Worm (Caenorhabditis elegans) whole organism, L1 larva: ENCODE data around the gene F40F9.10.
A peak's percentile ranks its signal among the peaks of the same experiment; 100 is the strongest.

Experiments
- C04F5.9 ChIP-seq: sonication (generic microtip); optimal IDR thresholded peaks from 2 replicates; lab custom pipeline; 2016; ENCODE audit warnings: missing genetic modification characterization, missing compliant biosample characterization
- C16A3.4 ChIP-seq: fragments of 150-350 bp; optimal IDR thresholded peaks from 2 replicates; lab custom pipeline; 2014; ENCODE audit warnings: missing biosample characterization, missing genetic modification characterization
- C34B4.2 ChIP-seq: sonication (generic microtip); optimal IDR thresholded peaks from 2 replicates; lab custom pipeline; 2017; ENCODE audit warnings: mild to moderate bottlenecking, missing genetic modification characterization, missing compliant biosample characterization
- F16B12.6 ChIP-seq: fragments of 150-350 bp; optimal IDR thresholded peaks from 2 replicates; lab custom pipeline; 2014; ENCODE audit warnings: missing biosample characterization, missing genetic modification characterization
- aly-2 ChIP-seq: fragments of 150-350 bp; optimal IDR thresholded peaks from 2 replicates; lab custom pipeline; 2014; ENCODE audit warnings: missing biosample characterization, missing genetic modification characterization
- ama-1 ChIP-seq: fragments of 150-350 bp; optimal IDR thresholded peaks from 2 replicates; lab custom pipeline; 2014
- blmp-1 ChIP-seq: fragments of 150-350 bp; optimal IDR thresholded peaks from 2 replicates; lab custom pipeline; 2014; ENCODE audit warnings: missing biosample characterization, missing genetic modification characterization
- ceh-63 ChIP-seq: fragments of 200-800 bp; sonication (Bioruptor generic); optimal IDR thresholded peaks from 2 replicates; lab custom pipeline; 2018; ENCODE audit warnings: mild to moderate bottlenecking, missing genetic modification characterization, missing compliant biosample characterization
- ceh-88 ChIP-seq: fragments of 200-800 bp; sonication (Bioruptor generic); IDR thresholded peaks from 2 replicates; pipeline ENCODE4 v1.3.6; 2022; ENCODE audit warnings: missing genetic modification characterization, missing compliant biosample characterization
- dpl-1 ChIP-seq, 3 experiments: fragments of 150-350 bp in 2 of 3; sonication (generic microtip) in 1 of 3; optimal IDR thresholded peaks; 2 replicates each; lab custom pipeline; 2014 to 2017; ENCODE audit warnings: missing biosample characterization in 3 of 3, missing genetic modification characterization in 3 of 3, missing genetic modification reagents in 3 of 3
- efl-1 ChIP-seq, 4 experiments: fragments of 150-350 bp; optimal IDR thresholded peaks in 3 of 4; peaks in 1 of 4; 1 replicate in 1 of 4; 2 replicates in 3 of 4; lab custom pipeline; 2014; ENCODE audit warnings: missing biosample characterization in 2 of 4, missing genetic modification characterization in 2 of 4, missing genetic modification reagents in 2 of 4
- elt-3 ChIP-seq, 6 experiments: fragments of 150-350 bp in 1 of 6; sonication (generic microtip); optimal IDR thresholded peaks; 2 replicates each; lab custom pipeline; 2017 to 2018; ENCODE audit warnings: missing biosample characterization in 6 of 6, missing genetic modification characterization in 6 of 6, inconsistent platforms in 1 of 6
- ets-5 ChIP-seq: fragments of 200-800 bp; sonication (Bioruptor generic); IDR thresholded peaks from 2 replicates; pipeline ENCODE4 v1.3.6; 2022; ENCODE audit warnings: missing genetic modification characterization, missing compliant biosample characterization
- fkh-10 ChIP-seq: sonication (generic microtip); optimal IDR thresholded peaks from 2 replicates; lab custom pipeline; 2017; ENCODE audit warnings: missing biosample characterization, missing genetic modification reagents, missing genetic modification characterization
- fkh-8 ChIP-seq: sonication (generic microtip); optimal IDR thresholded peaks from 2 replicates; lab custom pipeline; 2016; ENCODE audit warnings: mild to moderate bottlenecking, missing genetic modification characterization, missing compliant biosample characterization
- fos-1 ChIP-seq: fragments of 150-350 bp; optimal IDR thresholded peaks from 2 replicates; lab custom pipeline; 2014; ENCODE audit warnings: missing biosample characterization, missing genetic modification characterization
- grh-1 ChIP-seq: fragments of 200-800 bp; sonication (Bioruptor generic); IDR thresholded peaks from 2 replicates; pipeline ENCODE4 v1.3.6; 2022; ENCODE audit warnings: missing genetic modification reagents, missing genetic modification characterization, missing compliant biosample characterization
- hlh-4 ChIP-seq: sonication (generic microtip); optimal IDR thresholded peaks from 2 replicates; lab custom pipeline; 2016; ENCODE audit warnings: mild to moderate bottlenecking, missing genetic modification characterization, missing compliant biosample characterization
- isw-1 ChIP-seq: fragments of 200-800 bp; sonication (Bioruptor generic); IDR thresholded peaks from 2 replicates; pipeline ENCODE4 v1.3.6; 2022; ENCODE audit warnings: missing genetic modification characterization, missing compliant biosample characterization
- jun-1 ChIP-seq: fragments of 150-350 bp; optimal IDR thresholded peaks from 2 replicates; lab custom pipeline; 2014; ENCODE audit warnings: missing biosample characterization, missing genetic modification reagents, missing genetic modification characterization
- lin-14 ChIP-seq: fragments of 200-800 bp; sonication (Bioruptor generic); optimal IDR thresholded peaks from 2 replicates; lab custom pipeline; 2018; ENCODE audit warnings: mild to moderate bottlenecking, missing genetic modification characterization, moderate library complexity, missing compliant biosample characterization
- lin-39 ChIP-seq: fragments of 150-350 bp; optimal IDR thresholded peaks from 2 replicates; lab custom pipeline; 2014; ENCODE audit warnings: missing biosample characterization, missing genetic modification reagents, missing genetic modification characterization
- lsy-2 ChIP-seq, 2 experiments: fragments of 150-350 bp; optimal IDR thresholded peaks; 2 replicates each; lab custom pipeline; 2014; ENCODE audit warnings: missing biosample characterization in 2 of 2, missing genetic modification characterization in 2 of 2
- mdl-1 ChIP-seq, 2 experiments: fragments of 150-350 bp; optimal IDR thresholded peaks; 2 replicates each; lab custom pipeline; 2014 to 2017; ENCODE audit warnings: missing biosample characterization in 2 of 2, missing genetic modification characterization in 2 of 2, inconsistent platforms in 1 of 2
- mep-1 ChIP-seq: fragments of 150-350 bp; optimal IDR thresholded peaks from 2 replicates; lab custom pipeline; 2014; ENCODE audit warnings: missing biosample characterization, missing genetic modification characterization
- nhr-11 ChIP-seq: fragments of 150-350 bp; optimal IDR thresholded peaks from 2 replicates; lab custom pipeline; 2014; ENCODE audit warnings: missing biosample characterization, missing genetic modification characterization
- nhr-20 ChIP-seq: sonication (generic microtip); optimal IDR thresholded peaks from 2 replicates; lab custom pipeline; 2016; ENCODE audit warnings: mild to moderate bottlenecking, missing genetic modification characterization, missing compliant biosample characterization
- nhr-237 ChIP-seq: fragments of 150-350 bp; optimal IDR thresholded peaks from 2 replicates; lab custom pipeline; 2014; ENCODE audit warnings: missing biosample characterization, missing genetic modification characterization
- nhr-28 ChIP-seq: fragments of 150-350 bp; optimal IDR thresholded peaks from 2 replicates; lab custom pipeline; 2014; ENCODE audit warnings: missing biosample characterization, missing genetic modification characterization
- nhr-77 ChIP-seq: fragments of 150-350 bp; optimal IDR thresholded peaks from 2 replicates; lab custom pipeline; 2014; ENCODE audit warnings: missing biosample characterization, missing genetic modification characterization
- nhr-84 ChIP-seq: sonication (generic microtip); optimal IDR thresholded peaks from 2 replicates; lab custom pipeline; 2017; ENCODE audit warnings: missing biosample characterization, missing genetic modification characterization
- nhr-90 ChIP-seq: sonication (generic microtip); optimal IDR thresholded peaks from 2 replicates; lab custom pipeline; 2016; ENCODE audit warnings: mild to moderate bottlenecking, missing genetic modification characterization, missing compliant biosample characterization; ENCODE audit not compliant: poor library complexity
- pag-3 ChIP-seq: sonication (generic microtip); optimal IDR thresholded peaks from 2 replicates; lab custom pipeline; 2017; ENCODE audit warnings: missing genetic modification characterization, mild to moderate bottlenecking, missing compliant biosample characterization, antibody characterized with exemption, borderline replicate concordance; ENCODE audit not compliant: insufficient read depth
- pax-3 ChIP-seq: fragments of 200-800 bp; sonication (Bioruptor generic); optimal IDR thresholded peaks from 2 replicates; lab custom pipeline; 2018; ENCODE audit warnings: mild to moderate bottlenecking, missing genetic modification characterization, moderate library complexity, missing compliant biosample characterization
- pqm-1 ChIP-seq: sonication (generic microtip); optimal IDR thresholded peaks from 3 replicates; lab custom pipeline; 2017; ENCODE audit warnings: missing biosample characterization, missing genetic modification characterization
- rnt-1 ChIP-seq: sonication (generic microtip); optimal IDR thresholded peaks from 2 replicates; lab custom pipeline; 2016; ENCODE audit warnings: mild to moderate bottlenecking, missing genetic modification characterization, moderate library complexity, missing compliant biosample characterization
- skn-1 ChIP-seq: fragments of 150-350 bp; optimal IDR thresholded peaks from 2 replicates; lab custom pipeline; 2014; ENCODE audit warnings: missing biosample characterization, missing genetic modification characterization
- sox-4 ChIP-seq: sonication (generic microtip); optimal IDR thresholded peaks from 2 replicates; lab custom pipeline; 2016; ENCODE audit warnings: missing genetic modification characterization, missing compliant biosample characterization
- sup-37 ChIP-seq: fragments of 200-800 bp; sonication (Bioruptor generic); optimal IDR thresholded peaks from 2 replicates; lab custom pipeline; 2018; ENCODE audit warnings: mild to moderate bottlenecking, missing genetic modification characterization, missing compliant biosample characterization
- swsn-7 ChIP-seq: sonication (generic microtip); optimal IDR thresholded peaks from 2 replicates; lab custom pipeline; 2016; ENCODE audit warnings: missing genetic modification characterization, missing compliant biosample characterization
- unc-62 ChIP-seq: fragments of 150-350 bp; optimal IDR thresholded peaks from 2 replicates; lab custom pipeline; 2014; ENCODE audit warnings: missing biosample characterization, missing genetic modification reagents, missing genetic modification characterization
- unc-86 ChIP-seq: sonication (generic microtip); optimal IDR thresholded peaks from 2 replicates; lab custom pipeline; 2016; ENCODE audit warnings: missing genetic modification characterization, missing compliant biosample characterization
- unc-98 ChIP-seq: fragments of 200-800 bp; sonication (Bioruptor generic); IDR thresholded peaks from 2 replicates; pipeline ENCODE4 v1.3.6; 2022; ENCODE audit warnings: missing genetic modification characterization, missing compliant biosample characterization
- xbp-1 ChIP-seq: sonication (generic microtip); optimal IDR thresholded peaks from 2 replicates; lab custom pipeline; 2016; ENCODE audit warnings: missing genetic modification characterization, missing compliant biosample characterization

Gene F40F9.10

ce11 chrV:9753554-9753953, 40.1 kb upstream of the F40F9.10 start:
- TF ChIP-seq efl-1 (optimal IDR thresholded peaks at IDR 0.05; lab: Kevin White, UChicago) (no peak), efl-1 (GFP tag; optimal IDR thresholded peaks at IDR 0.05 in 1 of 2; lab: Kevin White, UChicago) (peak in 1 of 2 experiments; percentile 84), swsn-7 (tag; lab: Kevin White, UChicago) (no peak), nhr-77 (tag; lab: Kevin White, UChicago) (no peak)
- TF ChIP-seq, all 84 proteins: peak for 1

DNA sequence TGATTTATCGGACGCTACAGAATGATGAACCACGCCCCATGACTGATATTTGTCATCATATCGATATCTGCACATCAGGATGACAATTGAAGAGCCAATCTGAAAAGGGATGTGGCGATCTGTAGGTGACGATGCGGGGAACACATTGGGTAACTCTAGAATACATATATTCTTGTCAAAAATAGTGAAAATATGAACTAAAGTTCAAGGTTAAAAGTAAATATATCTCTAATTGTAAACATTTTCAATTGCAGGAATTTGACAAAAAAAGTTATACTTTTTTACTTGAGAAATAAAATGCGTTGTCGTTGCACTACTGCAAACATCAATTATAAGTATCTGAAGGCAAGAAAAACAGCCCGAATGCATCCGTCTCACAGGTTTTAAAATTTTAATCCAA, 39.5 kb upstream of the F40F9.10 start, which contains the start of gene F58E6.6:
TSS of gene F58E6.6 (minus strand) at position 101 of the 400 bp plus-strand sequence.
- TF ChIP-seq pqm-1, result no peak
- TF ChIP-seq elt-3 (tag; optimal IDR thresholded peaks at IDR 0.05; lab: Kevin White, UChicago), result no peak
- no peak for TF ChIP-seq nhr-11 (tag; lab: Kevin White, UChicago)
- TF ChIP-seq C04F5.9 (tag; lab: Kevin White, UChicago), result no peak
- TF ChIP-seq ets-5, result no peak
- TF ChIP-seq jun-1 (tag; lab: Kevin White, UChicago), result no peak
- TF ChIP-seq skn-1 (tag; lab: Kevin White, UChicago), result no peak
- no peak for TF ChIP-seq ceh-63 (GFP tag; lab: Kevin White, UChicago)
- no peak for TF ChIP-seq ceh-88 (GFP tag; lab: Robert Waterston, UW)
- no peak for TF ChIP-seq nhr-237
- no peak for TF ChIP-seq fos-1 (tag; lab: Kevin White, UChicago)
- no peak for TF ChIP-seq nhr-90 (tag; lab: Kevin White, UChicago)
- no peak for TF ChIP-seq fkh-10

ce11 chrV:9750308-9750707, 36.9 kb upstream of the F40F9.10 start, which contains the start of gene F58E6.4:
Gene F58E6.4 (minus strand): TSS chrV:9750408.
- TF ChIP-seq xbp-1 (tag; lab: Kevin White, UChicago) (no peak), unc-98 (GFP tag; lab: Robert Waterston, UW) (no peak), pag-3 (tag; lab: Kevin White, UChicago) (no peak), grh-1 (GFP tag; lab: Robert Waterston, UW) (no peak), mep-1 (tag; lab: Kevin White, UChicago) (no peak), fkh-8 (no peak), aly-2 (tag; lab: Kevin White, UChicago) (no peak)
- TF ChIP-seq, all 84 proteins: peak for 0

DNA sequence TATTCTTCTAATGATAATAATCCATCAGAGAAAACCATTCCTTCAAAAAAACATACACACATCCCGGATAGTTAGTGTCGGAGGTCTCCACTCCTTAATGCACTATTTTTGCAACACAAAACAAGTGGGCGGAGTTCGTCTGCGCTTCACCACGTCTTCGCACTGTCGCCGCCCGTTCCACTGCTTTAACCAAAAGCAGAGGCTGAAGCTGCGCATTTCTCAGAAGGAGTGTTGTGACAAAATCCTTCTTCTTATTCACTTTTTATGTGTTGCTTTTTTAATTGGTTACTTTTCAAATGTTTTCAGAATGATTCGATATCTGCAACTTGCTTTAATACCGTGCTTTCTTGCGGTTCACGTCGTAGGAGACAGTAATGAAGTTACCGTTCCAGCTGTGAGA, 31.5 kb upstream of the F40F9.10 start, which contains the start of gene F58E6.13:
TSS of gene F58E6.13 (plus strand) at position 301 of the 400 bp plus-strand sequence.
- no peak for TF ChIP-seq sox-4 (tag; lab: Kevin White, UChicago)
- no peak for TF ChIP-seq dpl-1 (GFP tag; optimal IDR thresholded peaks at IDR 0.05; lab: Kevin White, UChicago)
- no peak for TF ChIP-seq lsy-2 (tag; optimal IDR thresholded peaks at IDR 0.05; lab: Kevin White, UChicago)
- TF ChIP-seq ets-5, result no peak
- TF ChIP-seq pax-3, result no peak
- TF ChIP-seq fos-1 (tag; lab: Kevin White, UChicago), result no peak
- TF ChIP-seq F16B12.6 (tag; lab: Kevin White, UChicago), result no peak
- no peak for TF ChIP-seq nhr-77 (tag; lab: Kevin White, UChicago)
- no peak for TF ChIP-seq jun-1 (tag; lab: Kevin White, UChicago)
- TF ChIP-seq lin-14, result no peak
- TF ChIP-seq ama-1 (lab: Kevin White, UChicago), result no peak
- no peak for TF ChIP-seq lin-39 (tag; lab: Kevin White, UChicago)
- TF ChIP-seq C34B4.2, result no peak
- TF ChIP-seq unc-62 (GFP tag; lab: Kevin White, UChicago), result no peak

ce11 chrV:9740858-9741257, 27.4 kb upstream of the F40F9.10 start, which contains the start of gene sta-2:
Gene sta-2 (plus strand): TSS chrV:9741206.
- TF ChIP-seq rnt-1 (tag; lab: Kevin White, UChicago), result no peak
- TF ChIP-seq efl-1 (optimal IDR thresholded peaks at IDR 0.05; lab: Kevin White, UChicago), result no peak
- peak in 1 of 2 experiments; percentile 64 for TF ChIP-seq efl-1 (GFP tag; optimal IDR thresholded peaks at IDR 0.05 in 1 of 2; lab: Kevin White, UChicago)
- TF ChIP-seq nhr-84 (tag; lab: Kevin White, UChicago), result no peak
- no peak for TF ChIP-seq isw-1 (GFP tag; lab: Robert Waterston, UW)
- TF ChIP-seq blmp-1 (tag; lab: Kevin White, UChicago), result peak; percentile 86
- no peak for TF ChIP-seq ceh-88 (GFP tag; lab: Robert Waterston, UW)
- TF ChIP-seq fkh-10, result no peak
- TF ChIP-seq C04F5.9 (tag; lab: Kevin White, UChicago), result no peak
- TF ChIP-seq skn-1 (tag; lab: Kevin White, UChicago), result no peak
- TF ChIP-seq ama-1 (lab: Kevin White, UChicago), result no peak
- TF ChIP-seq hlh-4 (tag; lab: Kevin White, UChicago), result no peak
- TF ChIP-seq grh-1 (GFP tag; lab: Robert Waterston, UW), result peak; percentile 81
- no peak for TF ChIP-seq nhr-11 (tag; lab: Kevin White, UChicago)
- TF ChIP-seq nhr-20, result peak; percentile 70
- no peak for TF ChIP-seq swsn-7 (tag; lab: Kevin White, UChicago)
- no peak for TF ChIP-seq sup-37
- TF ChIP-seq mdl-1 (tag; optimal IDR thresholded peaks at IDR 0.05; lab: Kevin White, UChicago), result peak in 1 of 2 experiments; percentile 61
- peak; percentile 69 for TF ChIP-seq lin-14
- TF ChIP-seq nhr-28, result no peak
- no peak for TF ChIP-seq unc-86 (tag; lab: Kevin White, UChicago)
- peak; percentile 20 for TF ChIP-seq C16A3.4
